Worm (Caenorhabditis elegans) whole organism, L2 larva: ENCODE results near the gene fust-1.

Source experiments
- C34F6.9 ChIP-seq: fragments of 150-350 bp; optimal IDR thresholded peaks from 2 replicates; lab custom pipeline; 2014; ENCODE audit warnings: missing biosample characterization, missing genetic modification characterization
- Y55F3AM.14 ChIP-seq: fragments of 200-800 bp; sonication (Bioruptor generic); optimal IDR thresholded peaks from 2 replicates; lab custom pipeline; 2018; ENCODE audit warnings: mild to moderate bottlenecking, missing genetic modification characterization, missing compliant biosample characterization
- ZK546.5 ChIP-seq: sonication (generic microtip); optimal IDR thresholded peaks from 2 replicates; lab custom pipeline; 2017; ENCODE audit warnings: missing biosample characterization, missing genetic modification characterization
- alr-1 ChIP-seq: fragments of 150-350 bp; optimal IDR thresholded peaks from 2 replicates; lab custom pipeline; 2014; ENCODE audit warnings: missing biosample characterization, missing genetic modification characterization
- aly-2 ChIP-seq: fragments of 150-350 bp; optimal IDR thresholded peaks from 2 replicates; lab custom pipeline; 2014; ENCODE audit warnings: missing biosample characterization, missing genetic modification characterization
- ama-1 ChIP-seq: fragments of 150-350 bp; optimal IDR thresholded peaks from 2 replicates; lab custom pipeline; 2018; ENCODE audit warnings: inconsistent platforms
- blmp-1 ChIP-seq: sonication (generic microtip); optimal IDR thresholded peaks from 2 replicates; lab custom pipeline; 2017; ENCODE audit warnings: missing genetic modification characterization, mild to moderate bottlenecking, missing compliant biosample characterization, antibody characterized with exemption, moderate library complexity; ENCODE audit not compliant: insufficient read depth
- ceh-16 ChIP-seq: fragments of 150-350 bp; optimal IDR thresholded peaks from 2 replicates; lab custom pipeline; 2014; ENCODE audit warnings: missing biosample characterization, missing genetic modification characterization
- ceh-82 ChIP-seq: fragments of 150-350 bp; optimal IDR thresholded peaks from 2 replicates; lab custom pipeline; 2014; ENCODE audit warnings: missing biosample characterization, missing genetic modification characterization
- crh-2 ChIP-seq: sonication (generic microtip); optimal IDR thresholded peaks from 2 replicates; lab custom pipeline; 2017; ENCODE audit warnings: missing biosample characterization, missing genetic modification characterization
- dmd-4 ChIP-seq: sonication (generic microtip); optimal IDR thresholded peaks from 2 replicates; lab custom pipeline; 2017; ENCODE audit warnings: missing biosample characterization, missing genetic modification characterization
- elt-1 ChIP-seq: fragments of 150-350 bp; optimal IDR thresholded peaks from 2 replicates; lab custom pipeline; 2014; ENCODE audit warnings: missing biosample characterization, missing genetic modification characterization
- elt-3 ChIP-seq: sonication (generic microtip); optimal IDR thresholded peaks from 2 replicates; lab custom pipeline; 2017; ENCODE audit warnings: missing biosample characterization, missing genetic modification characterization
- fos-1 ChIP-seq: fragments of 150-350 bp; optimal IDR thresholded peaks from 2 replicates; lab custom pipeline; 2014; ENCODE audit warnings: missing biosample characterization, missing genetic modification characterization
- lin-11 ChIP-seq: fragments of 150-350 bp; sonication (generic microtip); optimal IDR thresholded peaks from 2 replicates; lab custom pipeline; 2014; ENCODE audit warnings: missing biosample characterization, missing genetic modification characterization, inconsistent platforms, mixed read lengths
- lin-13 ChIP-seq: fragments of 150-350 bp; optimal IDR thresholded peaks from 2 replicates; lab custom pipeline; 2014; ENCODE audit warnings: missing biosample characterization, missing genetic modification reagents, missing genetic modification characterization
- lin-39 ChIP-seq: fragments of 150-350 bp; optimal IDR thresholded peaks from 2 replicates; lab custom pipeline; 2014; ENCODE audit warnings: missing biosample characterization, missing genetic modification reagents, missing genetic modification characterization
- lsy-2 ChIP-seq, 2 experiments: fragments of 150-350 bp in 1 of 2; sonication (generic microtip) in 1 of 2; optimal IDR thresholded peaks; 2 replicates each; lab custom pipeline; 2014 to 2017; ENCODE audit warnings: missing biosample characterization in 2 of 2, missing genetic modification characterization in 2 of 2
- mab-5 ChIP-seq: fragments of 150-350 bp; optimal IDR thresholded peaks from 2 replicates; lab custom pipeline; 2014; ENCODE audit warnings: missing biosample characterization, missing genetic modification characterization
- mbf-1 ChIP-seq: sonication (generic microtip); optimal IDR thresholded peaks from 2 replicates; lab custom pipeline; 2017; ENCODE audit warnings: missing biosample characterization, missing genetic modification characterization
- nhr-10 ChIP-seq: sonication (generic microtip); optimal IDR thresholded peaks from 2 replicates; lab custom pipeline; 2017; ENCODE audit warnings: missing biosample characterization, missing genetic modification characterization
- nhr-11 ChIP-seq: fragments of 150-350 bp; optimal IDR thresholded peaks from 2 replicates; lab custom pipeline; 2014; ENCODE audit warnings: missing biosample characterization, missing genetic modification characterization
- nhr-12 ChIP-seq: fragments of 150-350 bp; optimal IDR thresholded peaks from 2 replicates; lab custom pipeline; 2014; ENCODE audit warnings: missing biosample characterization, missing genetic modification characterization
- nhr-129 ChIP-seq: fragments of 150-350 bp; optimal IDR thresholded peaks from 2 replicates; lab custom pipeline; 2014; ENCODE audit warnings: missing biosample characterization, missing genetic modification characterization
- nhr-21 ChIP-seq: fragments of 150-350 bp; optimal IDR thresholded peaks from 2 replicates; lab custom pipeline; 2014; ENCODE audit warnings: missing biosample characterization, missing genetic modification characterization
- nhr-237 ChIP-seq: fragments of 150-350 bp; optimal IDR thresholded peaks from 2 replicates; lab custom pipeline; 2014; ENCODE audit warnings: missing biosample characterization, missing genetic modification characterization
- nhr-6 ChIP-seq: fragments of 150-350 bp; optimal IDR thresholded peaks from 2 replicates; lab custom pipeline; 2014; ENCODE audit warnings: missing biosample characterization, missing genetic modification characterization
- peb-1 ChIP-seq: fragments of 150-350 bp; optimal IDR thresholded peaks from 2 replicates; lab custom pipeline; 2014; ENCODE audit warnings: missing biosample characterization, missing genetic modification characterization
- sem-4 ChIP-seq: fragments of 150-350 bp; optimal IDR thresholded peaks from 2 replicates; lab custom pipeline; 2014; ENCODE audit warnings: missing biosample characterization, missing genetic modification reagents, missing genetic modification characterization
- skn-1 ChIP-seq: sonication (generic microtip); optimal IDR thresholded peaks from 2 replicates; lab custom pipeline; 2017; ENCODE audit warnings: missing biosample characterization, missing genetic modification characterization
- sma-9 ChIP-seq, 2 experiments: fragments of 150-350 bp in 1 of 2; sonication (generic microtip) in 1 of 2; optimal IDR thresholded peaks; 2 replicates each; lab custom pipeline; 2014 to 2016; ENCODE audit warnings: missing genetic modification characterization in 2 of 2, mild to moderate bottlenecking in 1 of 2, missing biosample characterization in 1 of 2, missing compliant biosample characterization in 1 of 2, missing genetic modification reagents in 1 of 2, moderate library complexity in 1 of 2
- snpc-4 ChIP-seq: fragments of 150-350 bp; optimal IDR thresholded peaks from 2 replicates; lab custom pipeline; 2014; ENCODE audit warnings: missing biosample characterization, missing genetic modification characterization
- unc-55 ChIP-seq: fragments of 150-350 bp; sonication (generic microtip); optimal IDR thresholded peaks from 3 replicates; lab custom pipeline; 2014; ENCODE audit warnings: missing biosample characterization, missing genetic modification reagents, missing genetic modification characterization

Gene fust-1

DNA sequence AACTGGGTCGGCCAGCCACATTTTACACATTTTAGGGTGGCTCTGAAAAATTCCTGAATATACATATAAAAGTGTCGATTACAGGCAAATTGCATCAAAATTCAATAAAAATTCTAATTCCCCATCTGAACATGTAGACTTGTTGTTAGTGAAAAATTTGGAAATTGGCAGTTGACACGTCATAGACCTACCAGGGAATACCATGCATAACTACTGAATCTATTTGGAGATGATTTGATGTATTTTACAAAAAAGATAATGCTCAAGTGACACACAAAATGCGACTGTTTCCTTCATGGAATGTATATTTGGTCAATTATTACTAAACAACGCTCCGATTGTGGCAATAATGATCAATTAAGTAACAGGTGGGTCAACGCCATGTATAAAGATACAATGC is 25.9 kb upstream of the fust-1 start, which contains the start of gene F10E7.1:
Gene F10E7.1, plus strand, starts transcription at position 301 of the 400 bp plus-strand sequence.
- TF ChIP-seq lin-13 (GFP tag; lab: Kevin White, UChicago) (no peak), ZK546.5 (no peak), sma-9 (GFP tag; optimal IDR thresholded peaks at IDR 0.05; lab: Kevin White, UChicago) (no peak), sma-9 (tag; optimal IDR thresholded peaks at IDR 0.05; lab: Kevin White, UChicago) (no peak), elt-1 (no peak), lsy-2 (tag; optimal IDR thresholded peaks at IDR 0.05; lab: Kevin White, UChicago) (no peak), ceh-82 (tag; lab: Kevin White, UChicago) (no peak), mab-5 (tag; lab: Kevin White, UChicago) (no peak), nhr-237 (tag; lab: Kevin White, UChicago) (no peak), nhr-12 (tag; lab: Kevin White, UChicago) (no peak), aly-2 (tag; lab: Kevin White, UChicago) (no peak), nhr-11 (no peak), lin-11 (tag; lab: Kevin White, UChicago) (no peak), Y55F3AM.14 (GFP tag; lab: Kevin White, UChicago) (no peak), lin-39 (tag; lab: Kevin White, UChicago) (no peak), ama-1 (lab: Kevin White, UChicago) (no peak)

DNA sequence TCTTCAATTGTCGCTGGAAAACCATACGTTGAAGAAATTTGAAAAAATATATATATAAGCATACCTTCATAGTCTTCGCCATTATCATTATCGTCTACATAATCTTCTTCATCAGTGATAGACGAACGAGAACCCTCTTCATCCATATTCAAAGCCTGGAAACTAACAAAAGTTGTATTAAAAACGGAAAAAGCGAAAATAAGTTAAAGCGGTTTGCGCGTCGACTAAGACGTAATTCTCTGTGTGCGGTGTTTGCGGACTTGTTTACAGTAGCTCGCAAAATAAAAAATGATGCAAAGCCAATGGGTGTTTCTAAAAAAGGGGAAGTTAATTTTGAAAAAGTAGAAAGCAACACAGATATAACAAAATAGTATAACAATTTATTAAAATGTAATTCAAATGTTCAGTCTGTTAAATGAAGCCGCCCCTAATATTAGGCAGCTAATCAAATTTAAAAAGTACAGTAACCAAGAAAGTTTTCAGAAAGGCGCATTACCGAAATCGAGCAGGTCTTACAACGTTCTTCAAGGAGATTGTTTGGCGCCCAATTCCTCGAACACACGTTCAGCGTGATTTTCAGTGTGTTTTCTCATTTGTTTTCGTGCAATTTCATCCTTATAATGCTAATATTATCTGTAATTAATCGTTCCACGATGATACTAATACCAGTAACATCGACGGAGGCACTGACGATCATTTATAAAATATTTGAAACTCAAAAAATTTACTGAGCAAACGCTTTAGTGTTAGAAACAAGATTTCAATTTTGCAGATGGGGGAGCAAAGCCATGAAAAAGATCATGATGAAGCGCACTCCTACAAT is 20.3 kb upstream of the fust-1 start, which contains the start of the genes T07F8.4 and gld-3:
Gene T07F8.4, minus strand, starts transcription at position 162 of the 823 bp plus-strand sequence.
Gene gld-3, plus strand, starts transcription at position 773 of the 823 bp plus-strand sequence.
- TF ChIP-seq fos-1 (tag; lab: Kevin White, UChicago) (peak; percentile 33), blmp-1 (tag; lab: Kevin White, UChicago) (no peak), crh-2 (tag; lab: Kevin White, UChicago) (peak; percentile 12), lsy-2 (tag; optimal IDR thresholded peaks at IDR 0.05; lab: Kevin White, UChicago) (peak; percentile 41 to 96), unc-55 (GFP tag; lab: Kevin White, UChicago) (no peak), nhr-129 (tag; lab: Kevin White, UChicago) (peak; percentile 76), C34F6.9 (peak; percentile 56)

- TF ChIP-seq ZK546.5: no peak
- TF ChIP-seq fos-1 (tag; lab: Kevin White, UChicago): peak; percentile 67
- TF ChIP-seq sma-9 (GFP tag; optimal IDR thresholded peaks at IDR 0.05; lab: Kevin White, UChicago): peak; percentile 54
- no peak for TF ChIP-seq sma-9 (tag; optimal IDR thresholded peaks at IDR 0.05; lab: Kevin White, UChicago)
- TF ChIP-seq, all 48 proteins: peak for 2
These were observed 13.3 kb upstream of the fust-1 start for ce11 chrII:7139064-7139463.

ce11 chrII:7144307-7144706 is 8.1 kb upstream of the fust-1 start, which contains the start of gene npr-31:
Gene npr-31, plus strand, starts transcription at chrII:7144607.
- TF ChIP-seq fos-1 (tag; lab: Kevin White, UChicago): no peak
- no peak for TF ChIP-seq nhr-10
- TF ChIP-seq alr-1: no peak
- TF ChIP-seq ZK546.5: no peak
- no peak for TF ChIP-seq mbf-1 (tag; lab: Kevin White, UChicago)
- no peak for TF ChIP-seq sma-9 (GFP tag; optimal IDR thresholded peaks at IDR 0.05; lab: Kevin White, UChicago)
- TF ChIP-seq sma-9 (tag; optimal IDR thresholded peaks at IDR 0.05; lab: Kevin White, UChicago): no peak
- no peak for TF ChIP-seq nhr-21 (tag; lab: Kevin White, UChicago)
- TF ChIP-seq elt-3 (tag; lab: Kevin White, UChicago): no peak
- TF ChIP-seq skn-1: no peak

ce11 chrII:7146240-7146639 is 6.1 kb upstream of the fust-1 start:
- TF ChIP-seq elt-1: no peak
- TF ChIP-seq ceh-16 (tag; lab: Kevin White, UChicago): no peak
- no peak for TF ChIP-seq mbf-1 (tag; lab: Kevin White, UChicago)
- TF ChIP-seq sem-4: no peak
- no peak for TF ChIP-seq nhr-6 (tag; lab: Kevin White, UChicago)
- TF ChIP-seq peb-1 (tag; lab: Kevin White, UChicago): no peak
- no peak for TF ChIP-seq nhr-129 (tag; lab: Kevin White, UChicago)
- TF ChIP-seq dmd-4: no peak
- no peak for TF ChIP-seq snpc-4 (tag; lab: Kevin White, UChicago)
- TF ChIP-seq aly-2 (tag; lab: Kevin White, UChicago): no peak
- TF ChIP-seq nhr-11: no peak
- no peak for TF ChIP-seq ama-1 (lab: Kevin White, UChicago)
- no peak for TF ChIP-seq fos-1 (tag; lab: Kevin White, UChicago)
